Worm (Caenorhabditis elegans) whole organism, young adult: ENCODE measurements around the gene C34B4.4.

ENCODE experiments used
- B0019.2 ChIP-seq: fragments of 200-800 bp; sonication (Bioruptor generic); conservative IDR thresholded peaks from 2 replicates; pipeline ENCODE4 v1.3.6; 2022; ENCODE audit warnings: missing genetic modification reagents, missing genetic modification characterization, missing compliant biosample characterization
- B0035.1 ChIP-seq: sonication (generic microtip); optimal IDR thresholded peaks from 2 replicates; lab custom pipeline; 2016; ENCODE audit warnings: missing genetic modification characterization, mild to moderate bottlenecking, missing compliant biosample characterization, missing genotype, missing genetic modification reagents
- B0261.1 ChIP-seq: sonication (generic microtip); optimal IDR thresholded peaks from 2 replicates; lab custom pipeline; 2016; ENCODE audit warnings: mild to moderate bottlenecking, missing genetic modification characterization, moderate library complexity, missing compliant biosample characterization
- F10E7.11 ChIP-seq: sonication (generic microtip); optimal IDR thresholded peaks from 2 replicates; lab custom pipeline; 2017; ENCODE audit warnings: mild to moderate bottlenecking, missing genetic modification characterization, moderate library complexity, missing compliant biosample characterization
- F39B2.1 ChIP-seq: fragments of 200-800 bp; sonication (Bioruptor generic); IDR thresholded peaks from 2 replicates; pipeline ENCODE4 v1.3.6; 2022; ENCODE audit warnings: missing genetic modification reagents, missing genetic modification characterization, missing compliant biosample characterization
- F55B11.4 ChIP-seq: sonication (generic microtip); optimal IDR thresholded peaks from 2 replicates; lab custom pipeline; 2016; ENCODE audit warnings: missing compliant biosample characterization, missing genetic modification characterization, borderline replicate concordance; ENCODE audit not compliant: insufficient read depth
- K11D2.4 ChIP-seq: fragments of 200-800 bp; sonication (Bioruptor generic); IDR thresholded peaks from 2 replicates; pipeline ENCODE4 v1.3.6; 2022; ENCODE audit warnings: missing genetic modification reagents, missing genetic modification characterization, missing compliant biosample characterization
- Y95B8A.8 ChIP-seq: fragments of 200-800 bp; sonication (Bioruptor generic); IDR thresholded peaks from 2 replicates; pipeline ENCODE4 v1.3.6; 2022; ENCODE audit warnings: missing genetic modification reagents, missing genetic modification characterization, missing compliant biosample characterization
- akir-1 ChIP-seq: fragments of 200-800 bp; sonication (Bioruptor generic); optimal IDR thresholded peaks from 2 replicates; lab custom pipeline; 2018; ENCODE audit warnings: mild to moderate bottlenecking, missing genetic modification characterization, moderate library complexity, missing compliant biosample characterization
- aptf-3 ChIP-seq: fragments of 200-800 bp; sonication (Bioruptor generic); IDR thresholded peaks from 2 replicates; pipeline ENCODE4 v1.3.6; 2022; ENCODE audit warnings: missing genetic modification characterization, missing compliant biosample characterization
- bed-1 ChIP-seq: fragments of 200-800 bp; sonication (Bioruptor generic); IDR thresholded peaks from 2 replicates; pipeline ENCODE4 v1.3.6; 2022; ENCODE audit warnings: missing genetic modification reagents, missing genetic modification characterization, missing compliant biosample characterization
- bed-2 ChIP-seq: fragments of 200-800 bp; sonication (Bioruptor generic); IDR thresholded peaks from 2 replicates; pipeline ENCODE4 v1.3.6; 2022; ENCODE audit warnings: missing genetic modification reagents, missing genetic modification characterization, missing compliant biosample characterization
- ceh-40 ChIP-seq: fragments of 200-800 bp; sonication (Bioruptor generic); IDR thresholded peaks from 2 replicates; pipeline ENCODE4 v1.3.6; 2022; ENCODE audit warnings: missing genetic modification characterization, missing compliant biosample characterization
- ceh-79 ChIP-seq: sonication (generic microtip); optimal IDR thresholded peaks from 2 replicates; lab custom pipeline; 2017; ENCODE audit warnings: mild to moderate bottlenecking, missing genetic modification characterization, missing compliant biosample characterization
- ceh-91 ChIP-seq: fragments of 200-800 bp; sonication (Bioruptor generic); IDR thresholded peaks from 2 replicates; pipeline ENCODE4 v1.3.6; 2022; ENCODE audit warnings: missing genetic modification reagents, missing genetic modification characterization, missing compliant biosample characterization
- egl-18 ChIP-seq: fragments of 200-800 bp; sonication (Bioruptor generic); IDR thresholded peaks from 2 replicates; pipeline ENCODE4 v1.3.6; 2022; ENCODE audit warnings: missing genetic modification reagents, missing genetic modification characterization, missing compliant biosample characterization
- egl-44 ChIP-seq: fragments of 200-800 bp; sonication (Bioruptor generic); IDR thresholded peaks from 2 replicates; pipeline ENCODE4 v1.3.6; 2022; ENCODE audit warnings: missing genetic modification reagents, missing genetic modification characterization, missing compliant biosample characterization
- egrh-3 ChIP-seq: fragments of 200-800 bp; sonication (Bioruptor generic); IDR thresholded peaks from 2 replicates; pipeline ENCODE4 v1.3.6; 2022; ENCODE audit warnings: missing genetic modification reagents, missing genetic modification characterization, missing compliant biosample characterization
- hlh-12 ChIP-seq: sonication (generic microtip); optimal IDR thresholded peaks from 2 replicates; lab custom pipeline; 2016; ENCODE audit warnings: missing genetic modification characterization, missing compliant biosample characterization
- hmg-1.2 ChIP-seq: fragments of 200-800 bp; sonication (Bioruptor generic); IDR thresholded peaks from 2 replicates; pipeline ENCODE4 v1.3.6; 2022; ENCODE audit warnings: missing genetic modification reagents, missing genetic modification characterization, missing compliant biosample characterization
- lin-26 ChIP-seq: fragments of 200-800 bp; sonication (Bioruptor generic); IDR thresholded peaks from 2 replicates; pipeline ENCODE4 v1.3.6; 2022; ENCODE audit warnings: missing genetic modification reagents, missing genetic modification characterization, missing compliant biosample characterization
- madf-3 ChIP-seq: fragments of 200-800 bp; sonication (Bioruptor generic); IDR thresholded peaks from 2 replicates; pipeline ENCODE4 v1.3.6; 2022; ENCODE audit warnings: missing genetic modification reagents, missing genetic modification characterization, missing compliant biosample characterization
- mel-28 ChIP-seq: sonication (generic microtip); optimal IDR thresholded peaks from 2 replicates; lab custom pipeline; 2016; ENCODE audit warnings: borderline replicate concordance, mild to moderate bottlenecking, missing genetic modification characterization, missing compliant biosample characterization
- mxl-1 ChIP-seq: sonication (generic microtip); optimal IDR thresholded peaks from 2 replicates; lab custom pipeline; 2016; ENCODE audit warnings: missing genetic modification characterization, missing compliant biosample characterization
- nfya-2 ChIP-seq: fragments of 200-800 bp; sonication (Bioruptor generic); IDR thresholded peaks from 2 replicates; pipeline ENCODE4 v1.3.6; 2022; ENCODE audit warnings: missing genetic modification reagents, missing genetic modification characterization, missing compliant biosample characterization
- nfyb-1 ChIP-seq: fragments of 200-800 bp; sonication (Bioruptor generic); IDR thresholded peaks from 2 replicates; pipeline ENCODE4 v1.3.6; 2022; ENCODE audit warnings: missing genetic modification reagents, missing genetic modification characterization, missing compliant biosample characterization
- nhr-120 ChIP-seq: fragments of 200-800 bp; sonication (Bioruptor generic); IDR thresholded peaks from 2 replicates; pipeline ENCODE4 v1.3.6; 2022; ENCODE audit warnings: missing genetic modification characterization, missing compliant biosample characterization
- nhr-179 ChIP-seq: sonication (generic microtip); optimal IDR thresholded peaks from 2 replicates; lab custom pipeline; 2016; ENCODE audit warnings: mild to moderate bottlenecking, missing genetic modification characterization, missing compliant biosample characterization
- nhr-80 ChIP-seq: sonication (generic microtip); optimal IDR thresholded peaks from 2 replicates; lab custom pipeline; 2016; ENCODE audit warnings: missing genetic modification characterization, missing compliant biosample characterization
- pha-4 ChIP-seq: fragments of 150-350 bp; sonication (generic microtip); optimal IDR thresholded peaks from 2 replicates; lab custom pipeline; 2014; ENCODE audit warnings: missing biosample characterization, missing genetic modification reagents, missing genetic modification characterization
- rec-8 ChIP-seq, 2 experiments: sonication (generic microtip); optimal IDR thresholded peaks; 2 replicates each; lab custom pipeline; 2016; ENCODE audit warnings: mild to moderate bottlenecking in 2 of 2, missing genetic modification characterization in 2 of 2, missing genetic modification reagents in 2 of 2, missing genotype in 2 of 2, missing biosample characterization in 1 of 2, missing compliant biosample characterization in 1 of 2, moderate library complexity in 1 of 2
- rpc-1 ChIP-seq, 2 experiments: fragments of 150-350 bp in 1 of 2; sonication (generic microtip) in 1 of 2; optimal IDR thresholded peaks; 2 replicates each; lab custom pipeline; 2014 to 2018; ENCODE audit warnings: missing biosample characterization in 1 of 2, missing genetic modification characterization in 1 of 2, missing genetic modification reagents in 1 of 2, missing genotype in 1 of 2
- sea-2 ChIP-seq: fragments of 200-800 bp; sonication (Bioruptor generic); IDR thresholded peaks from 2 replicates; pipeline ENCODE4 v1.3.6; 2022; ENCODE audit warnings: missing genetic modification characterization, missing compliant biosample characterization
- snpc-3.4 ChIP-seq: sonication (generic microtip); optimal IDR thresholded peaks from 2 replicates; lab custom pipeline; 2017; ENCODE audit warnings: missing genetic modification characterization, mild to moderate bottlenecking, missing compliant biosample characterization, antibody characterized with exemption, moderate library complexity, missing genotype, missing genetic modification reagents
- sptf-2 ChIP-seq: fragments of 200-800 bp; sonication (Bioruptor generic); optimal IDR thresholded peaks from 2 replicates; lab custom pipeline; 2018; ENCODE audit warnings: mild to moderate bottlenecking, missing genetic modification characterization, missing compliant biosample characterization
- tbp1 ChIP-seq: fragments of 200-800 bp; sonication (Bioruptor generic); optimal IDR thresholded peaks from 2 replicates; lab custom pipeline; 2018; ENCODE audit warnings: mild to moderate bottlenecking, missing genetic modification characterization, missing compliant biosample characterization
- tlf-1 ChIP-seq: fragments of 200-800 bp; sonication (Bioruptor generic); optimal IDR thresholded peaks from 2 replicates; lab custom pipeline; 2018; ENCODE audit warnings: mild to moderate bottlenecking, missing genetic modification characterization, missing compliant biosample characterization
- unc-130 ChIP-seq: sonication (generic microtip); optimal IDR thresholded peaks from 2 replicates; lab custom pipeline; 2016; ENCODE audit warnings: missing genetic modification reagents, missing genetic modification characterization, missing compliant biosample characterization
- xnd-1 ChIP-seq: sonication (generic microtip); optimal IDR thresholded peaks from 2 replicates; lab custom pipeline; 2016; ENCODE audit warnings: missing genotype, missing genetic modification reagents, missing genetic modification characterization, missing compliant biosample characterization
- zim-3 ChIP-seq: sonication (generic microtip); optimal IDR thresholded peaks from 2 replicates; lab custom pipeline; 2017; ENCODE audit warnings: mild to moderate bottlenecking, missing genetic modification characterization, moderate library complexity, missing compliant biosample characterization
- ztf-18 ChIP-seq: sonication (generic microtip); optimal IDR thresholded peaks from 2 replicates; lab custom pipeline; 2016; ENCODE audit warnings: missing genotype, mild to moderate bottlenecking, missing genetic modification characterization, missing compliant biosample characterization
- ztf-26 ChIP-seq: sonication (generic microtip); optimal IDR thresholded peaks from 2 replicates; lab custom pipeline; 2017; ENCODE audit warnings: missing genetic modification characterization, missing compliant biosample characterization
- ztf-3 ChIP-seq: fragments of 200-800 bp; sonication (Bioruptor generic); optimal IDR thresholded peaks from 2 replicates; lab custom pipeline; 2018; ENCODE audit warnings: mild to moderate bottlenecking, missing genetic modification characterization, missing compliant biosample characterization

C34B4.4 gene

DNA sequence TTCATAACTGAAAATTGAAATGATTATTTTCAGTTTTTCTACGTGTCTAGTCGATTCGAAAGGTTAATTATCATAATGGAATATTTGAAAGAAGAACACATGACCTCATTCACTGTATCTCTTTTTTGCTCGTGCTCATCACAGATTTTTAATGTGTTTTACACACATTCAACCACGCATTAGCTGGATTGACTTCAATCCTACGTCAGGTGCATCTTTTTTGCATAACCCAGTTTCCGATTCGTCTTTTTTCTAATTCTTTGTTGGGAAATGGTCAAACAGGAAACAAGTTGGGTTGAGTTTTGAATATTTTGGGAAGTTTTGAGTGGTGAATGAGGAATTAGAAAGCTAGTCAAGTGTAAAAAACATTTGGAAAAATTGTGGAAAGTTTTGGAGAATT is 19.9 kb upstream of the C34B4.4 start:
- no peak for TF ChIP-seq bed-2 (GFP tag; lab: Robert Waterston, UW)
- no peak for TF ChIP-seq B0261.1 (tag; lab: Kevin White, UChicago)
- no peak for TF ChIP-seq madf-3 (GFP tag; lab: Robert Waterston, UW)
- TF ChIP-seq rpc-1 (optimal IDR thresholded peaks at IDR 0.05; lab: Kevin White, UChicago): no peak
- TF ChIP-seq rpc-1 (tag; optimal IDR thresholded peaks at IDR 0.05; lab: Kevin White, UChicago): no peak
- TF ChIP-seq K11D2.4 (GFP tag; lab: Robert Waterston, UW): no peak
- no peak for TF ChIP-seq F39B2.1 (GFP tag; lab: Robert Waterston, UW)
- no peak for TF ChIP-seq lin-26 (GFP tag; lab: Robert Waterston, UW)
- no peak for TF ChIP-seq ztf-26 (tag; lab: Kevin White, UChicago)
- no peak for TF ChIP-seq hlh-12 (tag; lab: Kevin White, UChicago)

- TF ChIP-seq tbp1 (GFP tag; lab: Kevin White, UChicago) (no peak), nfyb-1 (GFP tag; lab: Robert Waterston, UW) (no peak), snpc-3.4 (no peak), madf-3 (GFP tag; lab: Robert Waterston, UW) (no peak), ztf-3 (no peak), ceh-79 (tag; lab: Kevin White, UChicago) (no peak), zim-3 (tag; lab: Kevin White, UChicago) (no peak), nhr-80 (tag; lab: Kevin White, UChicago) (no peak), sea-2 (GFP tag; lab: Robert Waterston, UW) (no peak), unc-130 (GFP tag; lab: Kevin White, UChicago) (no peak), B0035.1 (tag; lab: Kevin White, UChicago) (no peak), tlf-1 (GFP tag; lab: Kevin White, UChicago) (no peak), ceh-40 (GFP tag; lab: Robert Waterston, UW) (no peak), ztf-18 (tag; lab: Kevin White, UChicago) (no peak), bed-1 (GFP tag; lab: Robert Waterston, UW) (no peak), F10E7.11 (tag; lab: Kevin White, UChicago) (no peak), nfya-2 (GFP tag; lab: Robert Waterston, UW) (no peak), ceh-91 (no peak)
Measured at ce11 chrV:13071052-13071451, 19.2 kb upstream of the C34B4.4 start, which contains the start of gene C34B4.3. Gene C34B4.3, minus strand, starts transcription at chrV:13071152.

DNA sequence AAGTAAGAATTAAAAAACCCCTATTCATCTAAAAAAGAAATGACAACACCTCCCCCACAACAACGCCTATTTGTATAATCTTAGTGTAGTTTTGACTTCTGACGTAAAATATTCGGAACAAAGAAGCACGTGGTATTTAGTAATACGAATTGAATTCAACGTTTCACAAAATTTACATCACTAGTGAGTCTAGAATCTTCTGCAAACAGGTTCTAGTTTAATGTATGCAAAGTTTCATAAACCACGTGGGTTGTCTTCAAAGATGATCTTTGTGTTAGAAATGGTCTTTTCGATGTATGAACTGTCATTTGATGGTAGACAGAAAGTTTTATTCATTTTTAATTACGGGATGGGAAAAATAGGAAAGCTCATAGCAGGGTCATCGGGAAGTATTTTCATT is 17.1 kb upstream of the C34B4.4 start:
- TF ChIP-seq F10E7.11 (tag; lab: Kevin White, UChicago) (no peak), xnd-1 (tag; lab: Kevin White, UChicago) (no peak), Y95B8A.8 (no peak), mel-28 (tag; lab: Kevin White, UChicago) (no peak), snpc-3.4 (no peak), egrh-3 (GFP tag; lab: Robert Waterston, UW) (no peak), akir-1 (GFP tag; lab: Kevin White, UChicago) (no peak), hmg-1.2 (GFP tag; lab: Robert Waterston, UW) (no peak)

- TF ChIP-seq nhr-120: no peak
- no peak for TF ChIP-seq egl-44 (GFP tag; lab: Robert Waterston, UW)
- TF ChIP-seq B0019.2 (GFP tag; lab: Robert Waterston, UW): no peak
- no peak for TF ChIP-seq pha-4 (tag; lab: Kevin White, UChicago)
- no peak for TF ChIP-seq F55B11.4 (tag; lab: Kevin White, UChicago)
- TF ChIP-seq aptf-3: no peak
- no peak for TF ChIP-seq rec-8 (tag; optimal IDR thresholded peaks at IDR 0.05; lab: Kevin White, UChicago)
- no peak for TF ChIP-seq mxl-1 (tag; lab: Kevin White, UChicago)
- TF ChIP-seq sptf-2 (GFP tag; lab: Kevin White, UChicago): no peak
- TF ChIP-seq nhr-179 (tag; lab: Kevin White, UChicago): no peak
- TF ChIP-seq egl-18 (GFP tag; lab: Robert Waterston, UW): no peak
Measured at ce11 chrV:13074148-13074547, 16.1 kb upstream of the C34B4.4 start.
